Worm (Caenorhabditis elegans): Measurements from ENCODE around the gene T05D4.2.

T05D4.2 gene

DNA sequence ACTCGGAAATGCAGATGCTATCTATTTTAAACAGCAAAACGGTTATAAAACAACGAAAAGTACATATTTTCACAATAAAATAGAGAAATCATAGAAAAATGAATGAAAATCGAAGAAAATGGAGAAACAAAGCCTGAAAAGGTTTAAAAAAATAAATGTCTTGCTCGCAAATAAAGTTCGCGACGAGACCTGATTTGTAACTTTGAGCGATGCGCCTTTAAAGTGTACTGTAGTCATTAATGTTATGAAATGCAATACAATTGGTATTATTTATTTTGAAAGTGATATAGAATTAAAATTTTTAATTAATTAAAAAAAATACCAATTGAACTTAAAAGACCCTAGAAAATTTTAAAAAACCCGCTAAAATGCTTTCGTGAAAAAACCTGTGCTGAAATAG is 1.6 kb downstream of the T05D4.2 start:
- no peak for TF ChIP-seq W03F9.2 (tag; optimal IDR thresholded peaks at IDR 0.05)
- no peak for TF ChIP-seq him-1 (tag; optimal IDR thresholded peaks at IDR 0.05)
- TF ChIP-seq dao-5 (tag; optimal IDR thresholded peaks at IDR 0.05), result no peak

ce11 chrIII:13560715-13561114 is 2.2 kb downstream of the T05D4.2 start:
- TF ChIP-seq dao-5 (tag; optimal IDR thresholded peaks at IDR 0.05), result no peak
- TF ChIP-seq W03F9.2 (tag; optimal IDR thresholded peaks at IDR 0.05), result no peak
- no peak for TF ChIP-seq him-1 (tag; optimal IDR thresholded peaks at IDR 0.05)

- TF ChIP-seq him-1 (tag; optimal IDR thresholded peaks at IDR 0.05), result no peak
- no peak for TF ChIP-seq dao-5 (tag; optimal IDR thresholded peaks at IDR 0.05)
- no peak for TF ChIP-seq W03F9.2 (tag; optimal IDR thresholded peaks at IDR 0.05)
Observed at ce11 chrIII:13556039-13556438, 6.8 kb downstream of the T05D4.2 start.

DNA sequence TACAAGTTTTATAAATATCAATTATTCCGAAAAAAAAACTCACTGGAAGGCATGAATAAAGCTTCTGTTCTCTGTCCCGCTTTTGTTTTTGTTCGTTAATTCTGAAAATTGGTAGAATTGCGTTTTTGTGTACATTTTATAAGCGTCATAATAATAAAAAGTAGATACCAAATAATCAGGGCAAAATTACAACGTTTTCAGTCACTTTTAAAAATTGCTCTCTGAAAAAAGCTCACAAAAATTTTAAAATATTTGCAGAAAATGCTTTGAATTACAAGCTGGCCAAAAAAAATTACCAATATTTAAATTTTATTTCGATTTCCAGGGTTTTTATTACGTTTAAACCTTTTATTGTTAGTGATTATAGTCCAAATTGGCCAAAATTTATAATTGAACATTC is 7.6 kb downstream of the T05D4.2 start, which contains the start of gene scav-2:
Gene scav-2, minus strand, starts transcription at position 101 of the 400 bp plus-strand sequence.
- no peak for TF ChIP-seq him-1 (tag; optimal IDR thresholded peaks at IDR 0.05)
- TF ChIP-seq W03F9.2 (tag; optimal IDR thresholded peaks at IDR 0.05), result no peak
- no peak for TF ChIP-seq dao-5 (tag; optimal IDR thresholded peaks at IDR 0.05)

DNA sequence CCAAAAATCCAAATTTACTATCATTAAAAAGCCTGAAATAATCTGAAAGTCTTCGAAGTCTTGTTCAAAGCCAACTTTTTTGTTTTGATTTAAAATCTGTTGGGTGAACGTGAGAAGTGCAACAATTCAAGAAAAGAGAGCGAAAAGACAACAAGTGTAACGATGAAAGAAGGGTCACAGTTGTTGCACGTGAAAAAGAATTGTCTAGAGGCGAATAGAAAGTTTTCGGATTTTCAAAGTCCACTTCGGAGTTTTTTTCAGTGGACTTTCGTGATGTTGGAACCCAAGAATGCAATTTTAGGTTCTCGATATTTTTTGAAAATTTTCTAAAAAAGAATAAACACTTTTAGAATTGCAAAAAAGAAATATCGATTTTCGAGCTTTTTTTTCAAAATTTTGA is 12.9 kb downstream of the T05D4.2 start:
- TF ChIP-seq dao-5 (tag; optimal IDR thresholded peaks at IDR 0.05) (no peak), him-1 (tag; optimal IDR thresholded peaks at IDR 0.05) (no peak), W03F9.2 (tag; optimal IDR thresholded peaks at IDR 0.05) (no peak)

DNA sequence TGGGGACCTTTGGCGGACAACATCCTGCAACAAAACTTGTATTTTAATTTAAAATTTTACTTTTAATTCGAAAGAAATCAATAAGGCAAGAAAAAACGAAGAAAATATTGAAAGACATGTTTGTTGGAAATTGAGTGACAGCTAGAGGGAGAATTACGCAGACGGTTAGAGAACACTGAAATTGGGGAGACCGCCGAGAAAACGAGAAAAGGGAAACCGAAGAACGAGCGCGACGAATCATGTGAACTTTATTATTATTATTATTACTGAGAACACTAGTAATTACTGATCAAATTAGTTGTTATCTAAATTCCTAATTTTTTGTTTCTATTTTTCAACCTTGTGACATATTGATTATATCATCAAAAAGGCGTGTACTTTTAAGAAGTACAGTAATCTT is 13.9 kb downstream of the T05D4.2 start, which contains the start of gene mmad-1:
Gene mmad-1, minus strand, starts transcription at position 24 of the 400 bp plus-strand sequence.
- TF ChIP-seq W03F9.2 (tag; optimal IDR thresholded peaks at IDR 0.05), result peak; percentile 40
- no peak for TF ChIP-seq dao-5 (tag; optimal IDR thresholded peaks at IDR 0.05)

- no peak for TF ChIP-seq dao-5 (tag; optimal IDR thresholded peaks at IDR 0.05)
- TF ChIP-seq him-1 (tag; optimal IDR thresholded peaks at IDR 0.05), result no peak
- TF ChIP-seq W03F9.2 (tag; optimal IDR thresholded peaks at IDR 0.05), result no peak
Observed at ce11 chrIII:13546537-13546936, 16.3 kb downstream of the T05D4.2 start, which contains the start of gene Y76A2B.4. Gene Y76A2B.4, minus strand, starts transcription at chrIII:13546777.

DNA sequence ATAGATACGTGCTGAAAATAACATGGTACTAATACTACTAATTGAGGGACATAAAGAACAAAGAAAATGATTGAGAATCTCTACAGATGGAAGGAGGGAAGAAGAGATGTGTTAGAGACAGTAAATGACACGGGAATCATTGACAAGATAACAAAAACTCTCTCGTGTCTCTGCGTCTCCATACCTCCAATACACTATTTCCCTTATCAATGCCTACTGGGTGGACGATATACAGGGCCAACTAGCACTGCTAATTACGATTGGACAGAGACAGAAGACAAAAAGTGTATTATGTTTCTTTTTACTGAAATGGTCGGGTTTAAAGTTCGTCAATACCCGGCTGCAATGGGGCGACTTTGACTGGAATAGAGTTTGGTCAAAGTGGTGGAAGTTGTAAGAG is 18.3 kb downstream of the T05D4.2 start:
- TF ChIP-seq him-1 (tag; optimal IDR thresholded peaks at IDR 0.05) (no peak), W03F9.2 (tag; optimal IDR thresholded peaks at IDR 0.05) (no peak), dao-5 (tag; optimal IDR thresholded peaks at IDR 0.05) (no peak)

ce11 chrIII:13543434-13543833 is 19.4 kb downstream of the T05D4.2 start, which contains the start of gene acs-5:
Gene acs-5, minus strand, starts transcription at chrIII:13543534.
- no peak for TF ChIP-seq W03F9.2 (tag; optimal IDR thresholded peaks at IDR 0.05)
- TF ChIP-seq him-1 (tag; optimal IDR thresholded peaks at IDR 0.05), result no peak
- no peak for TF ChIP-seq dao-5 (tag; optimal IDR thresholded peaks at IDR 0.05)

ce11 chrIII:13542458-13542857 is 20.4 kb downstream of the T05D4.2 start:
- TF ChIP-seq him-1 (tag; optimal IDR thresholded peaks at IDR 0.05), result no peak
- TF ChIP-seq dao-5 (tag; optimal IDR thresholded peaks at IDR 0.05), result no peak

DNA sequence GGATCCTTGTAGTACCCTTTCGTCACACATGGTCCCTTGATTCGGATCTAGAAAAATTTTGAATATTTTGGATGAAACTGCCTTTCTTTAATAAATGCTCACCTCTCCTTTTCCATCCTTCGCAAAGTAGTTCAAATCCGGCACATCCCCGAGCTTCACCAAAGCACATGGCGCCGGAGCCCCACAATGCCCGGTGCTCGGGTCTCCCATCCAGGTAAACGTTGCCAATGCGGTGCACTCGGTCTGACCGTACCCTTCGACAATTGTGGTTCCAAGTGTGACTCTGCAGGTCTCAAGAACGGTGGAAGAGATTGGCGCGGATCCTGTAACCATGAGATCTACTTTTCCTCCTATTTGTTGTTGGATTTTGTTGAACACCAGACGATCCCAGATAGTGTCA is 22.1 kb downstream of the T05D4.2 start:
- TF ChIP-seq dao-5 (tag; optimal IDR thresholded peaks at IDR 0.05) (no peak), W03F9.2 (tag; optimal IDR thresholded peaks at IDR 0.05) (no peak), him-1 (tag; optimal IDR thresholded peaks at IDR 0.05) (no peak)

- TF ChIP-seq him-1 (tag; optimal IDR thresholded peaks at IDR 0.05) (no peak), dao-5 (tag; optimal IDR thresholded peaks at IDR 0.05) (no peak), W03F9.2 (tag; optimal IDR thresholded peaks at IDR 0.05) (no peak)
Observed at ce11 chrIII:13535735-13536390, 27.0 kb downstream of the T05D4.2 start.

- TF ChIP-seq dao-5 (tag; optimal IDR thresholded peaks at IDR 0.05) (no peak), him-1 (tag; optimal IDR thresholded peaks at IDR 0.05) (no peak), W03F9.2 (tag; optimal IDR thresholded peaks at IDR 0.05) (no peak)
Observed at ce11 chrIII:13534704-13535103, 28.2 kb downstream of the T05D4.2 start.

- TF ChIP-seq W03F9.2 (tag; optimal IDR thresholded peaks at IDR 0.05), result no peak
- TF ChIP-seq dao-5 (tag; optimal IDR thresholded peaks at IDR 0.05), result no peak
- no peak for TF ChIP-seq him-1 (tag; optimal IDR thresholded peaks at IDR 0.05)
Observed at ce11 chrIII:13530838-13531237, 32.0 kb downstream of the T05D4.2 start.

ce11 chrIII:13530017-13530416 is 32.9 kb downstream of the T05D4.2 start:
- TF ChIP-seq him-1 (tag; optimal IDR thresholded peaks at IDR 0.05), result no peak
